Worm (Caenorhabditis elegans): ENCODE results near the gene ddo-1.

- no peak for TF ChIP-seq ZK337.2 (GFP tag; IDR thresholded peaks at IDR 0.05)
- TF ChIP-seq attf-4 (tag; optimal IDR thresholded peaks at IDR 0.05) = no peak
- TF ChIP-seq fkh-10 (GFP tag; optimal IDR thresholded peaks at IDR 0.05) = no peak
Observed at ce11 chrV:17780285-17780684, 3.3 kb upstream of the ddo-1 start.

Measured in whole organism, L4 larva.